Worm (Caenorhabditis elegans) whole organism, early embryonic: Measurements from ENCODE around the gene twk-3.

ENCODE experiments used
- aly-1 ChIP-seq: sonication (generic microtip); optimal IDR thresholded peaks from 2 replicates; lab custom pipeline; 2016; ENCODE audit warnings: missing genetic modification characterization, missing compliant biosample characterization
- ama-1 ChIP-seq: fragments of 150-350 bp; optimal IDR thresholded peaks from 2 replicates; lab custom pipeline; 2014
- flt-1 ChIP-seq: fragments of 200-800 bp; sonication (Bioruptor generic); IDR thresholded peaks from 2 replicates; pipeline ENCODE4 v1.3.6; 2022; ENCODE audit warnings: missing genetic modification characterization, missing compliant biosample characterization
- hmg-4 ChIP-seq: fragments of 200-800 bp; sonication (Bioruptor generic); optimal IDR thresholded peaks from 2 replicates; lab custom pipeline; 2018; ENCODE audit warnings: mild to moderate bottlenecking, missing genetic modification characterization, missing compliant biosample characterization
- pes-1 ChIP-seq: fragments of 200-800 bp; sonication (Bioruptor generic); IDR thresholded peaks from 2 replicates; pipeline ENCODE4 v1.3.6; 2022; ENCODE audit warnings: missing genetic modification reagents, missing genetic modification characterization, missing compliant biosample characterization

ce11 chrII:8225347-8225746, 12.8 kb upstream of the twk-3 start:
- TF ChIP-seq flt-1 (no peak), hmg-4 (GFP tag; lab: Kevin White, UChicago) (no peak), aly-1 (tag; lab: Kevin White, UChicago) (no peak), ama-1 (lab: Kevin White, UChicago) (no peak), pes-1 (GFP tag; lab: Robert Waterston, UW) (no peak)
